Worm (Caenorhabditis elegans) whole organism, L4/young adult: ENCODE measurements around the gene ZK355.8.

Experiments used
- W03F9.2 ChIP-seq: fragments of 150-350 bp; optimal IDR thresholded peaks from 2 replicates; lab custom pipeline; 2014; ENCODE audit warnings: missing biosample characterization, missing genetic modification characterization
- dao-5 ChIP-seq: sonication (generic microtip); optimal IDR thresholded peaks from 2 replicates; lab custom pipeline; 2016; ENCODE audit warnings: missing genotype, missing genetic modification characterization, moderate library complexity, missing compliant biosample characterization

ce11 chrII:2930499-2930898 is 2.9 kb downstream of the ZK355.8 start, which contains the start of the genes irld-64 and irld-63:
- TF ChIP-seq dao-5 (tag; lab: Kevin White, UChicago), result no peak
- no peak for TF ChIP-seq W03F9.2
